Worm (Caenorhabditis elegans) whole organism, L3 larva: Measurements from ENCODE around the gene best-14.

ENCODE experiments used
- ama-1 ChIP-seq: fragments of 150-350 bp; optimal IDR thresholded peaks from 2 replicates; lab custom pipeline; 2018
- ceh-16 ChIP-seq: sonication (generic microtip); optimal IDR thresholded peaks from 2 replicates; lab custom pipeline; 2017; ENCODE audit warnings: missing biosample characterization, missing genetic modification characterization
- elt-3 ChIP-seq, 3 experiments: fragments of 150-350 bp in 1 of 3; sonication (generic microtip) in 2 of 3; optimal IDR thresholded peaks; 2 replicates in 2 of 3; 4 replicates in 1 of 3; lab custom pipeline; 2014 to 2017; ENCODE audit warnings: missing biosample characterization in 3 of 3, missing genetic modification characterization in 3 of 3
- hmg-11 ChIP-seq: sonication (generic microtip); optimal IDR thresholded peaks from 2 replicates; lab custom pipeline; 2016; ENCODE audit warnings: missing genetic modification characterization, missing compliant biosample characterization
- lin-39 ChIP-seq: fragments of 150-350 bp; optimal IDR thresholded peaks from 2 replicates; lab custom pipeline; 2018; ENCODE audit warnings: missing biosample characterization, missing genetic modification reagents, missing genetic modification characterization
- nhr-11 ChIP-seq: fragments of 150-350 bp; optimal IDR thresholded peaks from 2 replicates; lab custom pipeline; 2014; ENCODE audit warnings: missing biosample characterization, missing genetic modification characterization
- nhr-23 ChIP-seq: fragments of 150-350 bp; optimal IDR thresholded peaks from 2 replicates; lab custom pipeline; 2014; ENCODE audit warnings: missing biosample characterization, missing genetic modification reagents, missing genetic modification characterization
- nhr-67 ChIP-seq: fragments of 150-350 bp; optimal IDR thresholded peaks from 2 replicates; lab custom pipeline; 2014; ENCODE audit warnings: missing biosample characterization, missing genetic modification characterization
- pha-4 ChIP-seq: fragments of 150-350 bp; optimal IDR thresholded peaks from 2 replicates; lab custom pipeline; 2014; ENCODE audit warnings: missing biosample characterization, missing genetic modification reagents, missing genetic modification characterization
- sea-2 ChIP-seq: fragments of 150-350 bp; sonication (generic microtip); optimal IDR thresholded peaks from 4 replicates; lab custom pipeline; 2014; ENCODE audit warnings: missing biosample characterization, missing genetic modification reagents, missing genetic modification characterization
- snpc-4 ChIP-seq: fragments of 150-350 bp; optimal IDR thresholded peaks from 2 replicates; lab custom pipeline; 2014; ENCODE audit warnings: missing biosample characterization, missing genetic modification characterization
- zag-1 ChIP-seq: fragments of 150-350 bp; optimal IDR thresholded peaks from 2 replicates; lab custom pipeline; 2014; ENCODE audit warnings: missing biosample characterization, missing genetic modification characterization
- ztf-11 ChIP-seq: fragments of 150-350 bp; optimal IDR thresholded peaks from 2 replicates; lab custom pipeline; 2014; ENCODE audit warnings: missing biosample characterization, missing genetic modification characterization

The best-14 gene

DNA sequence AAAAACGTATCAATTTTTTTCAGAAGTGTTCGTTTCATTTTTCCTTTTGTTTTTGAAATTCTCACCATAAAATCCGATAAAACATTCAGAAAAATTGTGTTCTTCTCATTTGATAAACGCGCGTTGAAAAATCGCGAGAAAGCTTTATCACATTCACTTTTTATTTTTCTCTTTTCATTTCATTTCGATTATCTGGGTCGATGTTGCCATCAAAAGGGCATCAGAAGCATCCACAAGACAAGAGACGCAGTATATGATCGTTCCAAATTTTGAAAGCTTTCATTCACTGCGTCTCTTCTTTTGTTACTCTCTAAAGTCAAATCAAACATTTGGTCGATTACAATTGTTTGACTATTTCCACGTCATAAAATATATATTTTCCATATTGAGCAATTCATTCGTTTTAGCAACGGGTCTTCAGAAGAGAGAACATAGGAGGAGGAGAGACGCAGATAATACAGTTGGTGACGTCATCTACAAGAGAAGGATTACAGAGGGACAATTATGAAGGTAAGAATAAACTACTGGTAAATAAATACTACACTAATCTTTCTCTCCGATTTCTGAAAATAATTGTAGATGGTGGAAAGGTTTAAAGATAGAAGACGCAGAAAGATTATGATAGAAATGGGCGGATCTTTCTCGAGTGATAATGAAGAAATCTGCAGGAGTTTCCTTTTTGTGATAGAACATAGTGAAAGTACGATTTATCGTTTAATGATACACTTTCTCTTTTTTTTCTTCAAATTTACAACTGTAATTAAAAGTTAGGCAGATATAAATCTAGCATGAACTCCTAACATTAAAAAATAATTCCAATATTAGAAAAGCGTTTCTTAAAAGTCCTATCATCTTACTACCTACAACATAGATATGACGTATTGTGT, 44.5 kb downstream of the best-14 start, which contains the start of gene H27A22.1:
Gene H27A22.1 (plus strand): TSS at position 505 of the 887 bp plus-strand sequence.
- TF ChIP-seq sea-2 (GFP tag; lab: Kevin White, UChicago): no peak
- TF ChIP-seq snpc-4 (tag; lab: Kevin White, UChicago): no peak
- TF ChIP-seq ama-1 (lab: Kevin White, UChicago): no peak
- TF ChIP-seq ceh-16 (tag; lab: Kevin White, UChicago): no peak
- peak; percentile 35 for TF ChIP-seq pha-4 (tag; lab: Kevin White, UChicago)
- no peak for TF ChIP-seq zag-1 (tag; lab: Kevin White, UChicago)
- TF ChIP-seq lin-39 (tag; lab: Kevin White, UChicago): no peak
- peak; percentile 57 for TF ChIP-seq nhr-23 (tag; lab: Kevin White, UChicago)
- no peak for TF ChIP-seq elt-3 (tag; optimal IDR thresholded peaks at IDR 0.05; lab: Kevin White, UChicago)
- no peak for TF ChIP-seq nhr-11
- TF ChIP-seq hmg-11 (tag; lab: Kevin White, UChicago): no peak
- no peak for TF ChIP-seq ztf-11 (tag; lab: Kevin White, UChicago)
- no peak for TF ChIP-seq nhr-67 (tag; lab: Kevin White, UChicago)
